Worm (Caenorhabditis elegans) whole organism, mixed stage, embryonic: ENCODE results near the gene col-169.

Experiments used
- M03D4.4 ChIP-seq: sonication (generic microtip); optimal IDR thresholded peaks from 2 replicates; lab custom pipeline; 2017; ENCODE audit warnings: mild to moderate bottlenecking, missing genetic modification characterization, missing compliant biosample characterization
- bed-3 ChIP-seq: fragments of 200-800 bp; sonication (Bioruptor generic); optimal IDR thresholded peaks from 3 replicates; lab custom pipeline; 2018; ENCODE audit warnings: mild to moderate bottlenecking, missing genetic modification characterization, moderate library complexity, missing compliant biosample characterization
- blmp-1 ChIP-seq: fragments of 150-350 bp; optimal IDR thresholded peaks from 2 replicates; lab custom pipeline; 2014; ENCODE audit warnings: missing biosample characterization, missing genetic modification characterization
- ceh-39 ChIP-seq: fragments of 150-350 bp; optimal IDR thresholded peaks from 2 replicates; lab custom pipeline; 2014; ENCODE audit warnings: missing biosample characterization, missing genetic modification characterization
- ceh-43 ChIP-seq: fragments of 200-800 bp; sonication (Bioruptor generic); optimal IDR thresholded peaks from 2 replicates; lab custom pipeline; 2018; ENCODE audit warnings: mild to moderate bottlenecking, missing genetic modification characterization, moderate library complexity, missing compliant biosample characterization
- ces-1 ChIP-seq: fragments of 150-350 bp; optimal IDR thresholded peaks from 2 replicates; lab custom pipeline; 2014; ENCODE audit warnings: missing biosample characterization, missing genetic modification reagents, missing genetic modification characterization
- cnd-1 ChIP-seq: fragments of 200-800 bp; sonication (Bioruptor generic); optimal IDR thresholded peaks from 2 replicates; lab custom pipeline; 2018; ENCODE audit warnings: mild to moderate bottlenecking, missing genetic modification characterization, missing compliant biosample characterization
- drap-1 ChIP-seq: fragments of 200-800 bp; sonication (Bioruptor generic); optimal IDR thresholded peaks from 3 replicates; lab custom pipeline; 2018; ENCODE audit warnings: mild to moderate bottlenecking, missing genetic modification characterization, missing compliant biosample characterization
- elt-1 ChIP-seq: sonication (generic microtip); optimal IDR thresholded peaks from 2 replicates; lab custom pipeline; 2017; ENCODE audit warnings: missing genetic modification characterization, mild to moderate bottlenecking, missing compliant biosample characterization, antibody characterized with exemption, moderate library complexity, borderline replicate concordance; ENCODE audit not compliant: insufficient read depth
- flh-1 ChIP-seq: fragments of 200-800 bp; sonication (Bioruptor generic); optimal IDR thresholded peaks from 2 replicates; lab custom pipeline; 2018; ENCODE audit warnings: mild to moderate bottlenecking, missing genetic modification characterization, moderate library complexity, missing compliant biosample characterization
- ham-2 ChIP-seq: fragments of 200-800 bp; sonication (Bioruptor generic); optimal IDR thresholded peaks from 2 replicates; lab custom pipeline; 2018; ENCODE audit warnings: mild to moderate bottlenecking, missing genetic modification characterization, missing compliant biosample characterization
- lin-13 ChIP-seq: fragments of 150-350 bp; optimal IDR thresholded peaks from 2 replicates; lab custom pipeline; 2014; ENCODE audit warnings: missing biosample characterization, missing genetic modification characterization
- lsy-2 ChIP-seq: fragments of 150-350 bp; optimal IDR thresholded peaks from 2 replicates; lab custom pipeline; 2014; ENCODE audit warnings: missing biosample characterization, missing genetic modification characterization
- mab-5 ChIP-seq: fragments of 150-350 bp; optimal IDR thresholded peaks from 2 replicates; lab custom pipeline; 2014; ENCODE audit warnings: missing biosample characterization, missing genetic modification characterization
- mep-1 ChIP-seq: fragments of 150-350 bp; optimal IDR thresholded peaks from 2 replicates; lab custom pipeline; 2017; ENCODE audit warnings: missing biosample characterization, missing genetic modification reagents, missing genetic modification characterization, inconsistent platforms
- mls-2 ChIP-seq: sonication (generic microtip); optimal IDR thresholded peaks from 2 replicates; lab custom pipeline; 2016; ENCODE audit warnings: mild to moderate bottlenecking, missing genetic modification characterization, moderate library complexity, missing compliant biosample characterization
- nhr-12 ChIP-seq: fragments of 150-350 bp; optimal IDR thresholded peaks from 2 replicates; lab custom pipeline; 2014; ENCODE audit warnings: missing biosample characterization, missing genetic modification characterization
- nhr-2 ChIP-seq: fragments of 150-350 bp; optimal IDR thresholded peaks from 2 replicates; lab custom pipeline; 2014; ENCODE audit warnings: missing biosample characterization, missing genetic modification characterization
- nhr-237 ChIP-seq: fragments of 150-350 bp; optimal IDR thresholded peaks from 2 replicates; lab custom pipeline; 2014; ENCODE audit warnings: missing biosample characterization, missing genetic modification characterization
- nhr-76 ChIP-seq: sonication (generic microtip); optimal IDR thresholded peaks from 2 replicates; lab custom pipeline; 2017; ENCODE audit warnings: missing biosample characterization, missing genetic modification characterization
- pha-4 ChIP-seq: fragments of 150-350 bp; optimal IDR thresholded peaks from 2 replicates; lab custom pipeline; 2018; ENCODE audit warnings: missing biosample characterization, missing genetic modification reagents, missing genetic modification characterization
- snpc-4 ChIP-seq: fragments of 150-350 bp; optimal IDR thresholded peaks from 2 replicates; lab custom pipeline; 2014; ENCODE audit warnings: missing biosample characterization, missing genetic modification characterization
- sptf-1 ChIP-seq: sonication (generic microtip); optimal IDR thresholded peaks from 2 replicates; lab custom pipeline; 2017; ENCODE audit warnings: mild to moderate bottlenecking, missing genetic modification characterization, moderate library complexity, missing compliant biosample characterization
- zip-8 ChIP-seq: fragments of 150-350 bp; optimal IDR thresholded peaks from 2 replicates; lab custom pipeline; 2014; ENCODE audit warnings: missing biosample characterization, missing genetic modification characterization
- ztf-11 ChIP-seq: fragments of 150-350 bp; optimal IDR thresholded peaks from 2 replicates; lab custom pipeline; 2014; ENCODE audit warnings: missing biosample characterization, missing genetic modification characterization

col-169 gene

ce11 chrX:6337951-6338350, 9.0 kb downstream of the col-169 start, which contains the start of gene C03B1.13:
TSS of gene C03B1.13 (minus strand) at chrX:6338051.
- TF ChIP-seq blmp-1 (tag; lab: Kevin White, UChicago) (no peak), ces-1 (no peak), pha-4 (no peak)

ce11 chrX:6338446-6338845, 9.5 kb downstream of the col-169 start:
- TF ChIP-seq mep-1 (no peak), lsy-2 (tag; lab: Kevin White, UChicago) (no peak)
- TF ChIP-seq, all 35 proteins: peak for 0

DNA sequence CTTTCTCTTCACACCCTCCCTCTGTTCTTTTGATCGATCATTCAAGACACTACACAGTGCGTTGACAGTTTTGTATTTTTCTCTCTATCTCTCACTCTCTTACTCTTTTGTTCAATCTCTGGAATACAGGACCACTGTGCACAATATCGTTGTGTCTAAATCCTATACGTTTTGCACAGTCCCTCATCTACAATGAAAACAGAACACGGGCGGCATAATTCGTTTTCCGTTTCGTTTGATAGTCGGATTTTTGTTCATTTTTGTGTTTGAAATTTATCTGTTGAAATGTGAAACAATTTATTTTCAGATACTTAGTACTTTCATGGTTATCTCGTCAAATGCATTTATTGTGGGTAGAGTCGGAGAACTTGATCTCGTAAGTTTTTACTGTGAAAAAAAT, 12.6 kb downstream of the col-169 start, which contains the start of gene C03B1.7:
TSS of gene C03B1.7 (plus strand) at position 301 of the 400 bp plus-strand sequence.
- TF ChIP-seq nhr-2 (tag; lab: Kevin White, UChicago) (peak; percentile 48), zip-8 (tag; lab: Kevin White, UChicago) (no peak)

ce11 chrX:6345785-6346184, 16.8 kb downstream of the col-169 start:
- no peak for TF ChIP-seq blmp-1 (tag; lab: Kevin White, UChicago)
- TF ChIP-seq nhr-76 (tag; lab: Kevin White, UChicago) = no peak
- TF ChIP-seq mab-5 (tag; lab: Kevin White, UChicago) = no peak
- TF ChIP-seq mep-1 = no peak

DNA sequence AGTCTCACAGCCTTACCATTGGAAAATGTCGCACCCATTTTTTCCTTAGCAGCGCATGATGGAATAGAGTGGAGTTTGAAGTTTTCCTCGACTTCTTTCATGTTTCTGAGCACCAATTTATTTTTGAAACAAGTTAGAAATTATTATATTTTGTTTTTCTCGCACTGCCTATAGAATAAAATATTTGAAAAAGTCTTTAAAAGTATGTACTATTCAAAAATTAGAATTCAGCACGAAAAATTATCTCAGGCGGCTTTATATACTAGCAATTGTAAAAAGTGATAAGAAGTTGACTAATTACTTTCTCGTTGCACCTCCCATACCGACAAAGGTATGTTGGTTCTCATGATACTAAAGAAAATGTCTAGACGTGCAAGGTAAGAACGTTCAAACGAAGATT, 18.1 kb downstream of the col-169 start, which contains the start of gene C03B1.9:
TSS of gene C03B1.9 (minus strand) at position 101 of the 400 bp plus-strand sequence.
- TF ChIP-seq mep-1 (no peak), ham-2 (no peak), nhr-2 (tag; lab: Kevin White, UChicago) (no peak), ceh-43 (GFP tag; lab: Kevin White, UChicago) (no peak), elt-1 (tag; lab: Kevin White, UChicago) (no peak)

DNA sequence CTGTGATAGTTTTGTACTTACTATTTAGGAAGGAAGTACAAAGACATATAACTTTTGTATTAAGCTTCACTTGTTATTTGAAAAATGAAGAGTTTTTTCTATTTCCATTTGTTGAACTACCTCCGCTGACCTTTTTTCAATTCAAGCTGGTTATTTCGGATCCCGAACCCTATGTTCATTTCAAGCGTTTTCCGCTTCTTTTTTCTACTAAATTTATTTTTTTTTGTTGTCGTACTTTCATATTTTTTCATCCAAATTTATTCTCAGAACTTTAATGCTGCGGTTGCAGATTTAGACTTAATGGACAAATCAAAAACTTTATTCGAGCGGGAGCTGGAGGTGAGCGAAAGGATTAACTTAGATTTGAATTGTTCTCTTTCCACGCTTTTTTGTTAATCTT, 21.1 kb downstream of the col-169 start, which contains the start of gene C03B1.6:
TSS of gene C03B1.6 (plus strand) at position 301 of the 400 bp plus-strand sequence.
- TF ChIP-seq M03D4.4 (tag; lab: Kevin White, UChicago) = no peak
- TF ChIP-seq lin-13 (tag; lab: Kevin White, UChicago) = no peak
- TF ChIP-seq cnd-1 (tag; lab: Kevin White, UChicago) = no peak

ce11 chrX:6353763-6354162, 24.8 kb downstream of the col-169 start:
- TF ChIP-seq ceh-39 (tag; lab: Kevin White, UChicago) = no peak

- TF ChIP-seq sptf-1 (tag; lab: Kevin White, UChicago) = no peak
- TF ChIP-seq ztf-11 (tag; lab: Kevin White, UChicago) = no peak
- TF ChIP-seq snpc-4 (tag; lab: Kevin White, UChicago) = no peak
- TF ChIP-seq nhr-12 (tag; lab: Kevin White, UChicago) = no peak
- no peak for TF ChIP-seq bed-3
- TF ChIP-seq mls-2 (tag; lab: Kevin White, UChicago) = no peak
- no peak for TF ChIP-seq drap-1 (GFP tag; lab: Kevin White, UChicago)
- TF ChIP-seq cnd-1 (tag; lab: Kevin White, UChicago) = no peak
- TF ChIP-seq nhr-237 (tag; lab: Kevin White, UChicago) = no peak
- no peak for TF ChIP-seq flh-1 (GFP tag; lab: Kevin White, UChicago)
Measured at ce11 chrX:6355030-6355635, 26.2 kb downstream of the col-169 start, which contains the start of gene C03B1.5. TSS of gene C03B1.5 (plus strand) at chrX:6355585.
